Fruit fly (Drosophila melanogaster): ENCODE results near the gene Sf3a1.
"Not testable (repeated sequence)": the region's sequence is repeated elsewhere in the genome, so short reads cannot be mapped to it uniquely, and the experiment has no call there.

DNA sequence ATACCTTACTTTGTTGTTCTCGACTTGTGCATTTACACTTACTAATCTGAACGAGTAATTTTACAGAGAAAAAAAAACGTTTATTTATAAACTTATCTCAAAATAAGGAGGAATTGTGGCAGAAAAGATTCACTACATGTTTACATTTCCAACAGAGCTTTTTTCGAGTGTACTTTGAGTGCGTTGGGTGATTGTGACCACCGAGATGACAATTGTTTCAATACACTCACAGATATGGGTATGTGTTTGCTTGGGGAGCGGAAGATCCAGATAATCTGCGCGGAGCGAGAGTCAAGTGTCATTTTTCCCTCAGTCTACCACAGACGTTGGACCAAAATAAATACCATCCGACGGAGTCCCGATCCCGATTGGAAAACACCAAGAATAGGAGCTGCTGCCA, 9.4 kb downstream of the Sf3a1 start, which contains the start of gene CG31274:
- not testable (repeated sequence) for TF ChIP-seq pan, Dll, psq (optimal IDR thresholded peaks at IDR 0.05)
